Worm (Caenorhabditis elegans): ENCODE results near the gene frpr-15.

Gene frpr-15

ce11 chrV:12708305-12708704 is 28.4 kb downstream of the frpr-15 start, which contains the start of gene R11D1.2:
R11D1.2 (plus strand) TSS chrV:12708605.
- TF ChIP-seq ahr-1 (tag; optimal IDR thresholded peaks at IDR 0.05) = no peak
- TF ChIP-seq eyg-1 (tag; optimal IDR thresholded peaks at IDR 0.05) = no peak
- no peak for TF ChIP-seq C08G9.2 (tag; optimal IDR thresholded peaks at IDR 0.05)
- no peak for TF ChIP-seq sox-4 (tag; optimal IDR thresholded peaks at IDR 0.05)
- TF ChIP-seq ceh-24 (tag; optimal IDR thresholded peaks at IDR 0.05) = no peak
- TF ChIP-seq pat-9 (tag; optimal IDR thresholded peaks at IDR 0.05) = no peak
- TF ChIP-seq unc-3 (GFP tag; conservative IDR thresholded peaks at IDR 0.05) = no peak
- TF ChIP-seq unc-3 (tag; optimal IDR thresholded peaks at IDR 0.05) = no peak
- TF ChIP-seq ceh-18 (tag; optimal IDR thresholded peaks at IDR 0.05) = no peak
- TF ChIP-seq pros-1 (tag; optimal IDR thresholded peaks at IDR 0.05) = no peak
- no peak for TF ChIP-seq F13H6.1 (tag; optimal IDR thresholded peaks at IDR 0.05)

- TF ChIP-seq eyg-1 (tag; optimal IDR thresholded peaks at IDR 0.05) (no peak), odd-2 (tag; optimal IDR thresholded peaks at IDR 0.05) (no peak), sox-2 (GFP tag; IDR thresholded peaks at IDR 0.05) (no peak), lin-11 (tag; optimal IDR thresholded peaks at IDR 0.05) (no peak), unc-42 (tag; optimal IDR thresholded peaks at IDR 0.05) (no peak), tbx-2 (tag; optimal IDR thresholded peaks at IDR 0.05) (no peak), rnt-1 (tag; optimal IDR thresholded peaks at IDR 0.05) (no peak), ttx-3 (tag; optimal IDR thresholded peaks at IDR 0.05) (no peak), dmd-4 (tag; optimal IDR thresholded peaks at IDR 0.05; ENCODE audit: borderline replicate concordance) (no peak), ztf-16 (tag; optimal IDR thresholded peaks at IDR 0.05) (no peak), elt-4 (tag; optimal IDR thresholded peaks at IDR 0.05) (no peak), ceh-24 (tag; optimal IDR thresholded peaks at IDR 0.05) (no peak), ama-1 (optimal IDR thresholded peaks at IDR 0.05) (no peak)
Measured at ce11 chrV:12711999-12712398, 32.1 kb downstream of the frpr-15 start, which contains the start of gene R11D1.3. R11D1.3 (minus strand) TSS chrV:12712099.

- no peak for TF ChIP-seq ets-4 (tag; optimal IDR thresholded peaks at IDR 0.05)
- no peak for TF ChIP-seq ceh-2 (tag; optimal IDR thresholded peaks at IDR 0.05)
- TF ChIP-seq syd-9 (tag; optimal IDR thresholded peaks at IDR 0.05) = no peak
- no peak for TF ChIP-seq K02D7.2 (tag; optimal IDR thresholded peaks at IDR 0.05)
- no peak for TF ChIP-seq ceh-31 (tag; optimal IDR thresholded peaks at IDR 0.05)
- TF ChIP-seq ceh-45 (GFP tag; IDR thresholded peaks at IDR 0.05) = no peak
- no peak for TF ChIP-seq pha-4 (tag; optimal IDR thresholded peaks at IDR 0.05)
- TF ChIP-seq K09A11.1 (tag; optimal IDR thresholded peaks at IDR 0.05; ENCODE audit: insufficient read depth) = no peak
- TF ChIP-seq fax-1 (tag; optimal IDR thresholded peaks at IDR 0.05) = no peak
- no peak for TF ChIP-seq F13H6.1 (tag; optimal IDR thresholded peaks at IDR 0.05)
- no peak for TF ChIP-seq zip-5 (tag; optimal IDR thresholded peaks at IDR 0.05)
- TF ChIP-seq ceh-22 (tag; optimal IDR thresholded peaks at IDR 0.05) = no peak
- TF ChIP-seq sox-2 (GFP tag; IDR thresholded peaks at IDR 0.05) = no peak
- TF ChIP-seq ztf-16 (tag; optimal IDR thresholded peaks at IDR 0.05) = no peak
- TF ChIP-seq sox-4 (tag; optimal IDR thresholded peaks at IDR 0.05) = no peak
Measured at ce11 chrV:12714120-12714519, 34.2 kb downstream of the frpr-15 start, which contains the start of gene R11D1.4. R11D1.4 (minus strand) TSS chrV:12714220.

- TF ChIP-seq madf-2 (tag; optimal IDR thresholded peaks at IDR 0.05) (no peak), pat-9 (tag; optimal IDR thresholded peaks at IDR 0.05) (no peak), Y22D7AL.16 (tag; optimal IDR thresholded peaks at IDR 0.05) (no peak), sox-4 (tag; optimal IDR thresholded peaks at IDR 0.05) (no peak)
Measured at ce11 chrV:12716447-12716846, 36.5 kb downstream of the frpr-15 start, which contains the start of gene str-178. str-178 (minus strand) TSS chrV:12716547.

- TF ChIP-seq madf-2 (tag; optimal IDR thresholded peaks at IDR 0.05) = no peak
- no peak for TF ChIP-seq hlh-30 (tag; optimal IDR thresholded peaks at IDR 0.05; ENCODE audit: insufficient read depth)
- TF ChIP-seq pag-3 (tag; optimal IDR thresholded peaks at IDR 0.05; ENCODE audit: borderline replicate concordance) = no peak
- TF ChIP-seq hlh-13 (GFP tag; optimal IDR thresholded peaks at IDR 0.05) = no peak
- no peak for TF ChIP-seq pqm-1 (tag; optimal IDR thresholded peaks at IDR 0.05)
- no peak for TF ChIP-seq C08G9.2 (tag; optimal IDR thresholded peaks at IDR 0.05)
- TF ChIP-seq ceh-34 (tag; optimal IDR thresholded peaks at IDR 0.05) = no peak
- TF ChIP-seq unc-3 (GFP tag; conservative IDR thresholded peaks at IDR 0.05) = no peak
- TF ChIP-seq unc-3 (tag; optimal IDR thresholded peaks at IDR 0.05) = no peak
- TF ChIP-seq C38D4.7 (GFP tag; optimal IDR thresholded peaks at IDR 0.05) = no peak
- TF ChIP-seq tbx-2 (tag; optimal IDR thresholded peaks at IDR 0.05) = no peak
- TF ChIP-seq zip-5 (tag; optimal IDR thresholded peaks at IDR 0.05) = no peak
Measured at ce11 chrV:12718622-12719021, 38.7 kb downstream of the frpr-15 start, which contains the start of gene str-181. str-181 (minus strand) TSS chrV:12718722.
